Fruit fly (Drosophila melanogaster) whole organism, larva: Measurements from ENCODE around the gene CG4658.

Experiments used
- noc ChIP-seq: fragments of 200-800 bp; sonication (Bioruptor generic); optimal IDR thresholded peaks from 3 replicates; lab custom pipeline; 2019; ENCODE audit warnings: missing biosample characterization, mild to moderate bottlenecking, missing genetic modification characterization, moderate library complexity

Gene CG4658

DNA sequence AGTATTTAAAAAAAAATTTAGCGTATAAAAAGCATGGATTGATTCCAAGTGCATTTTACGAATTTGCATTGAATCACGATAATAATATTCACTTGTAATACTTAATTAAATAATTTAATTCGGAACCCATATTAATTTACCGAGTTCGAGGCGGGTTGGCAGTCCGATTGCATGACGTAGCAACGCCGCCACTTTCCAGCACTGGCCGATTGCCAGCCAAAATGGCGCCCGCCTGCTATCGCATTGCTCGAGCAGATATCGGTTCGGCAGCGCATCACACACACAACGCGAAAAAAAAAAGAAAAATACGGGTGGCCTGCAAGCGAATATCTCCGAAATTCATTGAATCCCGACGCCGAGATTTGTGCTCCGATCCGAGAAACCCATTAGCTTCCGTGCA, 46.7 kb downstream of the CG4658 start, which contains the start of gene Ndf:
Ndf (plus strand) TSS at position 240 of the 400 bp plus-strand sequence.
- peak; percentile 9 for TF ChIP-seq noc (tag; lab: Kevin White, UChicago)

DNA sequence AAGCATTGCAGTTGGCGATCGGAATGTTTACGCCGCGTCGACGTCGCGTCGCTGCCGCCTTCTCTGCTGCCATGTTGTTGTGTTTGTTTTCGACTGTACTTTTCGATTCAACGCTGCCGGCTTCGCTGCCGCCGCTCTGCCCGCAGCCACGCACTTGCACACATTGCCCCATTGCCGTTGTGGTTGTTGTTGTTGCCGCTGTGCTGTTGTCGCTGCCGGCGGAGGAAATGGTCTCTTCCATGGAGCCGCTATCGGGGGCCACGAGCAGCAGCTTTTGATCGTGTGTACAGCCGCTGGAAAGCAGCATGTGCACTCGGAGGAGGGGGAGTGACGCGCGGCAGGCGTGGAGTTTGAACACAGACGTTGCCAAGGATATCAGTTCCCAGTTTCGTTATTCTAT, 47.6 kb downstream of the CG4658 start:
- TF ChIP-seq noc (tag; lab: Kevin White, UChicago) = no peak

DNA sequence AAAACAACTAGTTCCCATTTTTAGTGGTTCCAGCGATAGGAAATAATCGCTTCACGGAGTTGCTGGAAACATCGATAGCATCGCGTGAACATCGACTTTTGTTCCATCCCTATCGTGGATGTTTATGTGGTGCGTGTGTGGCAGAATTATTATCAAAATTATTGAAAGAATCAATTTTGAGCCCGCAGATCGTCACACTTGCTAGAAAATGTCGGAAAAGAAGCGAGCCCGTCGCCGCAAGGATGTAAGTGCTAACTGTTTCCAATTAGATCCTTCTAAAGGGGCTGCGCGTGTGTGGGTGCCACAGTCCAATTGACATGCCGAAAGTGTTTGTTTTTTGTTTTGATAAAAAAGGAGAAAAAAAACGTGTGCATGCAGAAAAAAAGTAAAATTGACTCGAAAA, 52.4 kb downstream of the CG4658 start, which contains the start of gene Trp1:
Trp1 (plus strand) TSS at position 89 of the 403 bp plus-strand sequence.
- TF ChIP-seq noc (tag; lab: Kevin White, UChicago) = no peak
